Worm (Caenorhabditis elegans) whole organism, L4/young adult: ENCODE results near the gene K01H12.4.

ENCODE experiments used
- W03F9.2 ChIP-seq: fragments of 150-350 bp; optimal IDR thresholded peaks from 2 replicates; lab custom pipeline; 2014; ENCODE audit warnings: missing biosample characterization, missing genetic modification characterization
- dao-5 ChIP-seq: sonication (generic microtip); optimal IDR thresholded peaks from 2 replicates; lab custom pipeline; 2016; ENCODE audit warnings: missing genotype, missing genetic modification characterization, moderate library complexity, missing compliant biosample characterization
- him-1 ChIP-seq: sonication (generic microtip); optimal IDR thresholded peaks from 2 replicates; lab custom pipeline; 2016; ENCODE audit warnings: missing genotype, missing genetic modification reagents, missing genetic modification characterization, missing compliant biosample characterization

ce11 chrIV:9699062-9699461, 13.8 kb upstream of the K01H12.4 start:
- no peak for TF ChIP-seq W03F9.2 (tag; lab: Kevin White, UChicago)
- TF ChIP-seq him-1 (tag; lab: Kevin White, UChicago) = no peak
- TF ChIP-seq dao-5 (tag; lab: Kevin White, UChicago) = no peak
